Worm (Caenorhabditis elegans) whole organism, L3 larva: Measurements from ENCODE around the gene ZK1067.3.

Experiments used
- elt-3 ChIP-seq, 3 experiments: fragments of 150-350 bp in 1 of 3; sonication (generic microtip) in 2 of 3; optimal IDR thresholded peaks; 2 replicates in 2 of 3; 4 replicates in 1 of 3; lab custom pipeline; 2014 to 2017; ENCODE audit warnings: missing biosample characterization in 3 of 3, missing genetic modification characterization in 3 of 3
- fos-1 ChIP-seq: fragments of 150-350 bp; optimal IDR thresholded peaks from 2 replicates; lab custom pipeline; 2014; ENCODE audit warnings: missing biosample characterization, missing genetic modification characterization
- jun-1 ChIP-seq: fragments of 150-350 bp; optimal IDR thresholded peaks from 2 replicates; lab custom pipeline; 2014; ENCODE audit warnings: missing biosample characterization, missing genetic modification reagents, missing genetic modification characterization
- lin-15B ChIP-seq: fragments of 150-350 bp; optimal IDR thresholded peaks from 2 replicates; lab custom pipeline; 2014; ENCODE audit warnings: missing biosample characterization, missing genetic modification characterization
- lin-39 ChIP-seq: fragments of 150-350 bp; optimal IDR thresholded peaks from 2 replicates; lab custom pipeline; 2018; ENCODE audit warnings: missing biosample characterization, missing genetic modification reagents, missing genetic modification characterization
- nfya-1 ChIP-seq: sonication (generic microtip); optimal IDR thresholded peaks from 2 replicates; lab custom pipeline; 2017; ENCODE audit warnings: missing genetic modification characterization, mild to moderate bottlenecking, missing compliant biosample characterization, antibody characterized with exemption, moderate library complexity; ENCODE audit not compliant: insufficient read depth
- nhr-237 ChIP-seq: fragments of 150-350 bp; optimal IDR thresholded peaks from 2 replicates; lab custom pipeline; 2014; ENCODE audit warnings: missing biosample characterization, missing genetic modification characterization
- nhr-25 ChIP-seq: sonication (generic microtip); optimal IDR thresholded peaks from 2 replicates; lab custom pipeline; 2017; ENCODE audit warnings: missing biosample characterization, missing genetic modification characterization
- pha-4 ChIP-seq: fragments of 150-350 bp; optimal IDR thresholded peaks from 2 replicates; lab custom pipeline; 2014; ENCODE audit warnings: missing biosample characterization, missing genetic modification reagents, missing genetic modification characterization
- skn-1 ChIP-seq: fragments of 150-350 bp; optimal IDR thresholded peaks from 2 replicates; lab custom pipeline; 2014; ENCODE audit warnings: missing biosample characterization, missing genetic modification characterization
- unc-62 ChIP-seq: fragments of 150-350 bp; sonication (generic microtip); optimal IDR thresholded peaks from 4 replicates; lab custom pipeline; 2014; ENCODE audit warnings: missing biosample characterization, missing genetic modification reagents, missing genetic modification characterization
- zag-1 ChIP-seq: fragments of 150-350 bp; optimal IDR thresholded peaks from 2 replicates; lab custom pipeline; 2014; ENCODE audit warnings: missing biosample characterization, missing genetic modification characterization

- TF ChIP-seq nhr-237 (no peak), nhr-25 (no peak), elt-3 (tag; optimal IDR thresholded peaks at IDR 0.05; lab: Kevin White, UChicago) (no peak), jun-1 (tag; lab: Kevin White, UChicago) (no peak), zag-1 (tag; lab: Kevin White, UChicago) (no peak), pha-4 (tag; lab: Kevin White, UChicago) (peak; percentile 50), fos-1 (no peak), unc-62 (GFP tag; lab: Kevin White, UChicago) (no peak), lin-15B (tag; lab: Kevin White, UChicago) (no peak), lin-39 (tag; lab: Kevin White, UChicago) (no peak), skn-1 (no peak), nfya-1 (tag; lab: Kevin White, UChicago) (no peak)
Observed at ce11 chrII:9196325-9196724, 26.7 kb upstream of the ZK1067.3 start.
